Worm (Caenorhabditis elegans) whole organism, midembryonic: ENCODE data around the gene F10C1.8.

ENCODE experiments used
- T22C8.4 ChIP-seq: fragments of 200-800 bp; sonication (Bioruptor generic); IDR thresholded peaks from 2 replicates; pipeline ENCODE4 v1.3.6; 2022; ENCODE audit warnings: missing genetic modification characterization, missing compliant biosample characterization
- cog-1 ChIP-seq: sonication (generic microtip); optimal IDR thresholded peaks from 2 replicates; lab custom pipeline; 2016; ENCODE audit warnings: missing genetic modification characterization, missing compliant biosample characterization
- flt-1 ChIP-seq: fragments of 200-800 bp; sonication (Bioruptor generic); IDR thresholded peaks from 2 replicates; pipeline ENCODE4 v1.3.6; 2022; ENCODE audit warnings: missing genetic modification characterization, missing compliant biosample characterization
- klf-2 ChIP-seq: fragments of 200-800 bp; sonication (Bioruptor generic); conservative IDR thresholded peaks from 2 replicates; pipeline ENCODE4 v1.3.6; 2022; ENCODE audit warnings: missing genetic modification reagents, missing genetic modification characterization, missing compliant biosample characterization
- med-1 ChIP-seq: sonication (generic microtip); optimal IDR thresholded peaks from 2 replicates; lab custom pipeline; 2017; ENCODE audit warnings: missing genetic modification characterization, mild to moderate bottlenecking, missing compliant biosample characterization, antibody characterized with exemption, missing genetic modification reagents; ENCODE audit not compliant: insufficient read depth
- ref-1 ChIP-seq: fragments of 200-800 bp; sonication (Bioruptor generic); conservative IDR thresholded peaks from 2 replicates; pipeline ENCODE4 v1.3.6; 2022; ENCODE audit warnings: missing genetic modification reagents, missing genetic modification characterization, missing compliant biosample characterization
- tab-1 ChIP-seq: fragments of 200-800 bp; sonication (Bioruptor generic); IDR thresholded peaks from 2 replicates; pipeline ENCODE4 v1.3.6; 2022; ENCODE audit warnings: missing genetic modification characterization, missing compliant biosample characterization
- ztf-23 ChIP-seq: fragments of 200-800 bp; sonication (Bioruptor generic); IDR thresholded peaks from 2 replicates; pipeline ENCODE4 v1.3.6; 2022; ENCODE audit warnings: missing genetic modification reagents, missing genetic modification characterization, missing compliant biosample characterization
- ztf-29 ChIP-seq: fragments of 200-800 bp; sonication (Bioruptor generic); IDR thresholded peaks from 2 replicates; pipeline ENCODE4 v1.3.6; 2022; ENCODE audit warnings: missing genetic modification reagents, missing genetic modification characterization, missing compliant biosample characterization

The F10C1.8 gene

DNA sequence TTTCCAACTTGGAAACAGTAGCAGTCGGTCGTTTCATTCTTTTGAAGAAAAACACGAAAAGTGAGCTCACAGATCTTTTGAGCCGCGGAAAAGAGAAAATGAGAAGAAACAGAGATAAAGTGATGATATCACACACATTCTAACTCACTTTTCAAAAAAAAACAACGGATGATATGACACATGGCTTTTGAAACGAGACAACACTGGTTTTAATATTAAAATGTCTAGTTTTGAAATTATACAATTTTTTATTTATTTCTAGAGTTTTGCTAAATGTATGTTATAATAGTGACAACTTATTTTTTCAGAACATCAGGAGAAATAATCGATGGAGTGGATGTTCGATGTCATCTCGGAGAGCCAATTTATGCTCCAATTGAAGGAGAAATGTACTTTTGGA, 38.2 kb downstream of the F10C1.8 start, which contains the start of gene K05F1.14:
Gene K05F1.14, minus strand, starts transcription at position 101 of the 400 bp plus-strand sequence.
- TF ChIP-seq klf-2, result no peak

DNA sequence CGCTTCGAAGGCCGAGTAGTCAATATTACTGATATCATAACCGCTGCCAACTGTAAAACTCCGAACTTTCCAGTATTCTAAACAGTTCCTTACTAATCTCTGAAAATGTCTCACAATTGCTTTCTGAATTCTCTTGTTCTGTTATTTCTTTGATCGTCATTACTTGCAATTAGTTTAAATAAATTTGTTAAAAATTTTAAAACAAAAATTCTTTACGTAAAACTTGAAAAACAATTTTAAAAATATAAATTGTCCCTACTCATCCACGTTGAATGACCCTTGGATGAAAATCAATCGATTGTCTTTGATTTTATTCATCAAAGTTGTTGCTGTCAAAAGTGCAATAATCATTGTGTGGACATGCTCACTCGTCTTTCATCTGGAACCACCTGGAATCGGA, 39.9 kb downstream of the F10C1.8 start, which contains the start of gene acdh-8:
Gene acdh-8, plus strand, starts transcription at position 301 of the 400 bp plus-strand sequence.
- TF ChIP-seq klf-2 (no peak), med-1 (no peak), cog-1 (tag; lab: Kevin White, UChicago) (no peak), flt-1 (GFP tag; lab: Robert Waterston, UW) (no peak), ztf-29 (GFP tag; lab: Robert Waterston, UW) (no peak), ref-1 (GFP tag; lab: Robert Waterston, UW) (no peak), ztf-23 (GFP tag; lab: Robert Waterston, UW) (no peak), T22C8.4 (GFP tag; lab: Robert Waterston, UW) (no peak), tab-1 (GFP tag; lab: Robert Waterston, UW) (no peak)

DNA sequence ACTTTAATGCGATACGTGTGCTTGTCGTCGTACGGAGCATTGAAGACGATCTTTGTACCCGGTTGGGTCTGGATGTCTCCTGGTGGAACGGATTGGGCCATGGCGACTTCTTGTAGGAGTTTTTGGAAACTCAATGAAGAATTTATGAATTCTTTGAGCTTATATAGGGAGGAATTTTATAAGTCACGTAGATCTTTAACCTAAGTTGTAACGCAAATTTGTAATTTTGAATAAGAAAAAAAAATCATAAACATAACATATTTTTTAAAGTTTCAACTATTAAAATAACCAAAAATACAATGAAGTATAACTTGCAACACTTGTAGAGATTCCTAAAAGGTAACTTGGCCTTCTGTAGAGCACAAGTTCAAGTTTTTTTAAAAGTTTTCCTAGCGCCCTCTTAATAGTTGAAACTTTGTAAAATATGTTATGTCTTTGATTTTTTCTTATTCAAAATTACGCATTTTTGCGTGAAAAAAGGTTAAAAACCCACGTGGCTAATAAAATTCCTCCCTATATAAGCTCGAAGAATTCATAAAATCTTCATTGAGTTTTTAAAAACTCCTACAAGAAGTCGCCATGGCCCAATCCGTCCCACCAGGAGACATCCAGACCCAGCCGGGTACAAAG, 43.2 kb downstream of the F10C1.8 start, which contains the start of the genes msp-63 and msp-142:
Gene msp-63, minus strand, starts transcription at position 101 of the 630 bp plus-strand sequence.
Gene msp-142, plus strand, starts transcription at position 580 of the 630 bp plus-strand sequence.
- TF ChIP-seq tab-1 (GFP tag; lab: Robert Waterston, UW) (no peak), klf-2 (no peak), ztf-29 (GFP tag; lab: Robert Waterston, UW) (no peak), cog-1 (tag; lab: Kevin White, UChicago) (no peak), ref-1 (GFP tag; lab: Robert Waterston, UW) (no peak), flt-1 (GFP tag; lab: Robert Waterston, UW) (no peak), ztf-23 (GFP tag; lab: Robert Waterston, UW) (no peak), med-1 (no peak), T22C8.4 (GFP tag; lab: Robert Waterston, UW) (no peak)

DNA sequence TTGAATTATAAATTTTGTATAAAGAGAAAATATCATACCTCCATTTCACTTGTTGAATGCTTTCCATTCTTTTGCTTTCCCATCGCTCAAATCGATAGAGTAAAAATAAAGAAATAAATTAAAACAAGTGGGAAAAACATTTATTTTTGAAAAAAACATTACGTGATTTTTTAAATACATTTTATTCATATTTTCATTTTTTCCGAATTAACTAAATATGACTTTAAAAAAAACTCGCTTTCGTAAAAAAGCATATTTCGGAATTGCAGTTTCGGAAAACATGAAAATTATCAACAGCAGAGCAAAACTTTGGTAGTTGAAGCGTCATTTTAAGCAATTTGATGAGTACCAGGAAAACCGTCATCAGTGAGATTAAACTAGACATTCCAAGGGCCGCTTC, 45.3 kb downstream of the F10C1.8 start, which contains the start of gene K05F1.8:
Gene K05F1.8, minus strand, starts transcription at position 101 of the 400 bp plus-strand sequence.
- TF ChIP-seq T22C8.4 (GFP tag; lab: Robert Waterston, UW) (no peak), ztf-23 (GFP tag; lab: Robert Waterston, UW) (no peak), tab-1 (GFP tag; lab: Robert Waterston, UW) (no peak), ztf-29 (GFP tag; lab: Robert Waterston, UW) (no peak), med-1 (no peak), cog-1 (tag; lab: Kevin White, UChicago) (no peak), ref-1 (GFP tag; lab: Robert Waterston, UW) (no peak), klf-2 (no peak), flt-1 (GFP tag; lab: Robert Waterston, UW) (no peak)

DNA sequence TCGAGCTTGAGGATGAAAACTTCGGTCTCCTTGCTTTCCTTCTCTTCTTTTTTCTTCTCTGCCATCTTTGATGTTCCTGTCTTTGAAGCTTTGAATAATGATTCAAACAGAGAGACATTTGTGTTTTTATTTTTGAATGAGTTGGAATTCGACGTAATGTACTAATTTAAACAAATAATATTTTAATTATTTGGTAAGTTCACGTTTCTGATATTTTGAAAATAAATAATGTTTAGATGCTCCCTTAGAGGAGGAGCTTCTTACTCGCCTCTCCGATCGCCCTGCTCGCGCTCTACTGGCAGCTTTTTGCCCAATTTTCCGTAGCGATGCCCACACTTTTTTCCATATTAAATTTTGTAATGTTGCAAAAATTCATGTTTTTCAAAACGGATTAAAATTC, 46.8 kb downstream of the F10C1.8 start, which contains the start of the genes K05F1.9 and K05F1.1:
Gene K05F1.9, minus strand, starts transcription at position 101 of the 400 bp plus-strand sequence.
Gene K05F1.1, plus strand, starts transcription at position 308 of the 400 bp plus-strand sequence.
- TF ChIP-seq flt-1 (GFP tag; lab: Robert Waterston, UW) (no peak), T22C8.4 (GFP tag; lab: Robert Waterston, UW) (no peak), med-1 (no peak), cog-1 (tag; lab: Kevin White, UChicago) (no peak), ztf-29 (GFP tag; lab: Robert Waterston, UW) (no peak), klf-2 (no peak), tab-1 (GFP tag; lab: Robert Waterston, UW) (no peak), ztf-23 (GFP tag; lab: Robert Waterston, UW) (no peak), ref-1 (GFP tag; lab: Robert Waterston, UW) (no peak)

DNA sequence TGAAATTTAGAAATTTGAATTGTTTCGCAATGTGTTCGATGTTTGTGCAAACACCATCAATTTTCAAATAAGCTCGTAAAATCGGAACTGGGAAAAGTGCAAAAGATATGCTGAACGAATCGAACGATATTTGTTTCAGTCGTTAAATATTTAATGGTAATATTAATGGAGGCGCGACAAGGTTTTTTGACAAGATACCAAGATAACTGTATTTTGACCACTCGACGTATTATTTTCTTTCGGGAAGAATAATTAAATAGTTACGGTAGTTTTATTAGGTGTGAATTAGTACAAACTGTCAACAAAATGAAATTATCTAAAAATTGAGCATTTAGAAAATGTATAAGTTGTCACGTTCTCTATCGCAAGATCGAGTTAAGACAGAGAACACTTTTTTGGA, 50.0 kb downstream of the F10C1.8 start:
- no peak for TF ChIP-seq ref-1 (GFP tag; lab: Robert Waterston, UW)
- TF ChIP-seq klf-2, result no peak
- TF ChIP-seq flt-1 (GFP tag; lab: Robert Waterston, UW), result no peak
- TF ChIP-seq tab-1 (GFP tag; lab: Robert Waterston, UW), result no peak
- TF ChIP-seq med-1, result no peak
- TF ChIP-seq T22C8.4 (GFP tag; lab: Robert Waterston, UW), result no peak
- TF ChIP-seq ztf-29 (GFP tag; lab: Robert Waterston, UW), result no peak
- TF ChIP-seq cog-1 (tag; lab: Kevin White, UChicago), result no peak
- TF ChIP-seq ztf-23 (GFP tag; lab: Robert Waterston, UW), result no peak

DNA sequence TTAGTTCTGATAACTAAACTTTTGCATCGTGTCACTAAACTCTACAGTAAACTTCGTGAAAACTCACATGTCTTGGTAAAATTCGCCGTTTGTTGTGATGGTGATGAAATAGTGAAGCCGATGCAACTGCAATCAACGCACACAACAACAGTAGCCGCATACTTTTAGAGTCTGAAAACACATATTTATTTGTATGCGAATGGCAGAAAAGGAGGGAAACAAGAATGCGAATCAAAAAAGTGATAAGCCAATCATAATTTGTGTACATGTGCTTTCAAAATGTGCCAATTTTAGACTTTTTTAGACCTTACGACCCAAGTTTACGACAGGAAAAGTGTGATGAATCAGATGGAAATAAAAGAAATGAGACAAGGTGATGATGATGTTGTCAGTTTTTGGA, 51.0 kb downstream of the F10C1.8 start, which contains the start of gene K05F1.10:
Gene K05F1.10, minus strand, starts transcription at position 171 of the 400 bp plus-strand sequence.
- TF ChIP-seq tab-1 (GFP tag; lab: Robert Waterston, UW) (no peak), klf-2 (no peak), cog-1 (tag; lab: Kevin White, UChicago) (no peak), ztf-23 (GFP tag; lab: Robert Waterston, UW) (no peak), flt-1 (GFP tag; lab: Robert Waterston, UW) (no peak), T22C8.4 (GFP tag; lab: Robert Waterston, UW) (no peak), ztf-29 (GFP tag; lab: Robert Waterston, UW) (no peak), med-1 (no peak), ref-1 (GFP tag; lab: Robert Waterston, UW) (no peak)
